Worm (Caenorhabditis elegans): ENCODE measurements around the gene col-118.

Gene col-118

ce11 chrIV:8830591-8830990, 17.4 kb upstream of the col-118 start, which contains the start of gene T28C6.8 (continued):
- TF ChIP-seq lsy-2 (tag; optimal IDR thresholded peaks at IDR 0.05) (peak in 1 of 2 experiments; percentile 39), nhr-77 (tag; optimal IDR thresholded peaks at IDR 0.05) (peak; percentile 77), sdz-12 (GFP tag; optimal IDR thresholded peaks at IDR 0.05) (no peak), aha-1 (tag) (peak; percentile 77), hlh-30 (tag; optimal IDR thresholded peaks at IDR 0.05; ENCODE audit: insufficient read depth) (peak; percentile 68), T26A8.4 (GFP tag; IDR thresholded peaks at IDR 0.05) (peak; percentile 67), snpc-1.2 (GFP tag; IDR thresholded peaks at IDR 0.05) (no peak), nhr-237 (tag; optimal IDR thresholded peaks at IDR 0.05) (no peak), dmd-6 (GFP tag; IDR thresholded peaks at IDR 0.05) (peak; percentile 46), nhr-10 (tag; optimal IDR thresholded peaks at IDR 0.05) (no peak), saeg-2 (GFP tag; IDR thresholded peaks at IDR 0.05) (no peak), zag-1 (tag; optimal IDR thresholded peaks at IDR 0.05) (no peak), F10B5.3 (tag; optimal IDR thresholded peaks at IDR 0.05) (no peak), F26F4.8 (GFP tag; conservative IDR thresholded peaks at IDR 0.05) (no peak), mes-2 (tag; optimal IDR thresholded peaks at IDR 0.05; ENCODE audit: poor library complexity, severe bottlenecking) (peak; percentile 29), nhr-42 (GFP tag; IDR thresholded peaks at IDR 0.05) (no peak), mep-1 (tag; optimal IDR thresholded peaks at IDR 0.05) (peak; percentile 23), spr-3 (GFP tag; optimal IDR thresholded peaks at IDR 0.05) (no peak), snpc-4 (tag; optimal IDR thresholded peaks at IDR 0.05) (no peak), egl-27 (tag; optimal IDR thresholded peaks at IDR 0.05) (no peak), vab-7 (GFP tag; IDR thresholded peaks at IDR 0.05) (no peak), lin-15B (tag; optimal IDR thresholded peaks at IDR 0.05) (no peak), dmd-9 (GFP tag; IDR thresholded peaks at IDR 0.05) (no peak), egl-43 (GFP tag; IDR thresholded peaks at IDR 0.05) (no peak), ztf-11 (tag; optimal IDR thresholded peaks at IDR 0.05) (no peak), unc-39 (tag; optimal IDR thresholded peaks at IDR 0.05) (no peak), spr-1 (tag; optimal IDR thresholded peaks at IDR 0.05) (no peak), tag-97 (GFP tag; IDR thresholded peaks at IDR 0.05) (no peak), hif-1 (tag; optimal IDR thresholded peaks at IDR 0.05) (no peak), F44E2.7 (GFP tag; IDR thresholded peaks at IDR 0.05) (no peak), hmg-1.1 (GFP tag; IDR thresholded peaks at IDR 0.05) (0 out of 2 replicates have a peak, but pooled peaks have one; percentile 46), R02D3.7 (tag; optimal IDR thresholded peaks at IDR 0.05) (no peak)

- TF ChIP-seq nhr-28 (tag; optimal IDR thresholded peaks at IDR 0.05), result no peak
- TF ChIP-seq mxl-3 (GFP tag; optimal IDR thresholded peaks at IDR 0.05), result no peak
- TF ChIP-seq F44E2.7 (GFP tag; IDR thresholded peaks at IDR 0.05), result no peak
- no peak for TF ChIP-seq aha-1 (tag)
- no peak for TF ChIP-seq saeg-2 (GFP tag; IDR thresholded peaks at IDR 0.05)
- TF ChIP-seq T26A8.4 (GFP tag; IDR thresholded peaks at IDR 0.05), result no peak
- TF ChIP-seq F37D6.2 (tag; optimal IDR thresholded peaks at IDR 0.05), result no peak
- TF ChIP-seq dve-1 (tag; optimal IDR thresholded peaks at IDR 0.05; ENCODE audit: insufficient read depth), result no peak
- no peak for TF ChIP-seq mep-1 (tag; optimal IDR thresholded peaks at IDR 0.05)
- TF ChIP-seq php-3 (GFP tag; IDR thresholded peaks at IDR 0.05), result no peak
- TF ChIP-seq dmd-6 (GFP tag; IDR thresholded peaks at IDR 0.05), result no peak
- no peak for TF ChIP-seq nhr-6 (tag; optimal IDR thresholded peaks at IDR 0.05)
- TF ChIP-seq zag-1 (tag; optimal IDR thresholded peaks at IDR 0.05), result no peak
- TF ChIP-seq Y48G9A.11 (GFP tag; IDR thresholded peaks at IDR 0.05), result no peak
- no peak for TF ChIP-seq daf-8 (GFP tag; IDR thresholded peaks at IDR 0.05)
Observed at ce11 chrIV:8840161-8840765, 7.8 kb upstream of the col-118 start, which contains the start of the genes T28C6.11 and T11B7.1. Gene T28C6.11 (minus strand): TSS chrIV:8840261. Gene T11B7.1 (plus strand): TSS chrIV:8840715.
